Fruit fly (Drosophila melanogaster) whole organism, wandering third instar larva: ENCODE data around the gene ihog.

Experiments used
- pan ChIP-seq: fragments of >200 bp; optimal IDR thresholded peaks from 2 replicates; lab custom pipeline; 2017
- rgr ChIP-seq: fragments of 200-800 bp; sonication (Bioruptor generic); optimal IDR thresholded peaks from 3 replicates; lab custom pipeline; 2016; ENCODE audit warnings: missing biosample characterization, mild to moderate bottlenecking, missing genetic modification characterization

dm6 chr2L:6925114-6925513, 23.5 kb downstream of the ihog start:
- TF ChIP-seq rgr (GFP tag; lab: Kevin White, UChicago), result no peak
- no peak for TF ChIP-seq pan (lab: Kevin White, UChicago)
